Fruit fly (Drosophila melanogaster) whole organism, embryonic: ENCODE data around the gene ssp5.

Experiments used
- Aef1 ChIP-seq: fragments of 200-800 bp; sonication (Bioruptor generic); IDR thresholded peaks from 3 replicates; pipeline ENCODE4 v1.3.6; 2022; ENCODE audit warnings: missing biosample characterization, missing genetic modification characterization
- BEAF-32 ChIP-seq: fragments of 200-800 bp; sonication (Bioruptor generic); optimal IDR thresholded peaks from 3 replicates; lab custom pipeline; 2017; ENCODE audit warnings: missing biosample characterization, missing genetic modification characterization, mild to moderate bottlenecking, moderate library complexity, missing genetic modification reagents
- CG10267 ChIP-seq: fragments of 200-800 bp; sonication (Bioruptor generic); optimal IDR thresholded peaks from 2 replicates; lab custom pipeline; 2018; ENCODE audit warnings: missing biosample characterization, mild to moderate bottlenecking, missing genetic modification characterization, moderate library complexity
- CG10462 ChIP-seq: fragments of 200-800 bp; sonication (Bioruptor generic); optimal IDR thresholded peaks from 2 replicates; lab custom pipeline; 2016; ENCODE audit warnings: missing biosample characterization, missing genetic modification characterization
- CG10959 ChIP-seq: fragments of 200-800 bp; sonication (Bioruptor generic); IDR thresholded peaks from 2 replicates; pipeline ENCODE4 v1.3.6; 2022; ENCODE audit warnings: missing biosample characterization, missing genetic modification characterization
- CG11695 ChIP-seq: fragments of 200-800 bp; sonication (Bioruptor generic); IDR thresholded peaks from 3 replicates; pipeline ENCODE4 v1.3.6; 2022; ENCODE audit warnings: missing biosample characterization, missing genetic modification characterization
- CG15073 ChIP-seq: fragments of 200-800 bp; sonication (Bioruptor generic); optimal IDR thresholded peaks from 2 replicates; lab custom pipeline; 2016; ENCODE audit warnings: missing biosample characterization, missing genetic modification characterization
- CG30403 ChIP-seq: fragments of 200-800 bp; sonication (Bioruptor generic); optimal IDR thresholded peaks from 3 replicates; lab custom pipeline; 2016; ENCODE audit warnings: missing biosample characterization, missing genetic modification characterization
- CG32767 ChIP-seq: fragments of 200-800 bp; sonication (Bioruptor generic); IDR thresholded peaks from 2 replicates; pipeline ENCODE4 v1.3.6; 2022; ENCODE audit warnings: missing biosample characterization, missing genetic modification characterization
- CG3726 ChIP-seq: fragments of 200-800 bp; sonication (Bioruptor generic); IDR thresholded peaks from 3 replicates; pipeline ENCODE4, ENCODE4 v1.3.6; 2022; ENCODE audit warnings: missing biosample characterization, missing genetic modification characterization
- CG3847 ChIP-seq: fragments of 200-800 bp; sonication (Bioruptor generic); IDR thresholded peaks from 2 replicates; pipeline ENCODE4 v1.3.6; 2022; ENCODE audit warnings: missing biosample characterization, missing genetic modification characterization
- CG4282 ChIP-seq: fragments of 200-800 bp; sonication (Bioruptor generic); optimal IDR thresholded peaks from 2 replicates; lab custom pipeline; 2016; ENCODE audit warnings: missing biosample characterization, missing genetic modification characterization
- CG6791 ChIP-seq: fragments of 200-800 bp; sonication (Bioruptor generic); IDR thresholded peaks from 3 replicates; pipeline ENCODE4 v1.3.6; 2022; ENCODE audit warnings: missing biosample characterization, missing genetic modification characterization; ENCODE audit not compliant: partially characterized antibody
- CG7271 ChIP-seq: fragments of 200-800 bp; sonication (Bioruptor generic); optimal IDR thresholded peaks from 2 replicates; lab custom pipeline; 2018; ENCODE audit warnings: missing biosample characterization, mild to moderate bottlenecking, missing genetic modification characterization, moderate library complexity
- CG7372 ChIP-seq: fragments of 200-800 bp; sonication (Bioruptor generic); IDR thresholded peaks from 2 replicates; pipeline ENCODE4 v1.3.6; 2022; ENCODE audit warnings: missing biosample characterization, missing genetic modification characterization
- Doc2 ChIP-seq: fragments of 200-800 bp; sonication (Bioruptor generic); IDR thresholded peaks from 2 replicates; pipeline ENCODE4 v1.3.6; 2022; ENCODE audit warnings: missing biosample characterization, missing genetic modification characterization
- Dref ChIP-seq: fragments of 200-800 bp; sonication (Bioruptor generic); IDR thresholded peaks from 2 replicates; pipeline ENCODE4 v1.3.6; 2022; ENCODE audit warnings: missing biosample characterization, missing genetic modification characterization
- Ets65A ChIP-seq: fragments of 200-800 bp; sonication (Bioruptor generic); peaks from one replicate; lab custom pipeline; 2016; ENCODE audit warnings: missing biosample characterization, missing genetic modification characterization
- Fer3 ChIP-seq: fragments of 200-800 bp; sonication (Bioruptor generic); optimal IDR thresholded peaks from 2 replicates; lab custom pipeline; 2018; ENCODE audit warnings: missing biosample characterization, mild to moderate bottlenecking, missing genetic modification characterization, moderate library complexity
- GATAe ChIP-seq: fragments of 200-800 bp; sonication (Bioruptor generic); conservative IDR thresholded peaks from 2 replicates; pipeline ENCODE4 v1.3.6; 2022; ENCODE audit warnings: missing biosample characterization, missing genetic modification characterization
- Gug ChIP-seq: fragments of 200-800 bp; sonication (Bioruptor generic); IDR thresholded peaks from 4 replicates; pipeline ENCODE4 v1.3.6; 2022; ENCODE audit warnings: missing biosample characterization, missing genetic modification characterization
- H15 ChIP-seq: fragments of 200-800 bp; sonication (Bioruptor generic); IDR thresholded peaks from 3 replicates; pipeline ENCODE4 v1.3.6; 2022; ENCODE audit warnings: missing biosample characterization, missing genetic modification characterization
- H2.0 ChIP-seq: fragments of 200-800 bp; sonication (Bioruptor generic); IDR thresholded peaks from 2 replicates; pipeline ENCODE4 v1.3.6; 2022; ENCODE audit warnings: missing biosample characterization, missing genetic modification characterization
- Lhr ChIP-seq: fragments of 200-800 bp; sonication (Bioruptor generic); optimal IDR thresholded peaks from 3 replicates; lab custom pipeline; 2017; ENCODE audit warnings: mild to moderate bottlenecking, missing biosample characterization, missing genetic modification reagents, missing genetic modification characterization
- Oli ChIP-seq: fragments of 200-800 bp; sonication (Bioruptor generic); optimal IDR thresholded peaks from 2 replicates; lab custom pipeline; 2018; ENCODE audit warnings: missing biosample characterization, mild to moderate bottlenecking, missing genetic modification characterization, moderate library complexity
- Ravus ChIP-seq: fragments of 200-800 bp; sonication (Bioruptor generic); IDR thresholded peaks from 2 replicates; pipeline ENCODE4 v1.3.6; 2022; ENCODE audit warnings: missing biosample characterization, missing genetic modification characterization
- Sox100B ChIP-seq: fragments of 200-800 bp; sonication (Bioruptor generic); optimal IDR thresholded peaks from 3 replicates; lab custom pipeline; 2018; ENCODE audit warnings: missing biosample characterization, mild to moderate bottlenecking, missing genetic modification characterization
- Ssrp ChIP-seq: fragments of 200-800 bp; sonication (Bioruptor generic); optimal IDR thresholded peaks from 2 replicates; lab custom pipeline; 2018; ENCODE audit warnings: missing biosample characterization, mild to moderate bottlenecking, missing genetic modification characterization, moderate library complexity
- Trl ChIP-seq, 3 experiments: fragments of >200 bp in 2 of 3; fragments of 200-800 bp in 1 of 3; sonication (Bioruptor generic) in 1 of 3; optimal IDR thresholded peaks; 2 replicates in 1 of 3; 3 replicates in 2 of 3; lab custom pipeline; 2016 to 2017; ENCODE audit warnings: missing biosample characterization in 1 of 3, missing genetic modification characterization in 1 of 3
- al ChIP-seq: fragments of 200-800 bp; sonication (Bioruptor generic); IDR thresholded peaks from 2 replicates; pipeline ENCODE4 v1.3.6; 2022; ENCODE audit warnings: missing biosample characterization, missing genetic modification characterization
- az2 ChIP-seq: fragments of 200-800 bp; sonication (Bioruptor generic); optimal IDR thresholded peaks from 3 replicates; lab custom pipeline; 2016; ENCODE audit warnings: missing biosample characterization, missing genetic modification characterization
- bowl ChIP-seq: fragments of 200-800 bp; sonication (Bioruptor generic); IDR thresholded peaks from 2 replicates; pipeline ENCODE4 v1.3.6; 2022; ENCODE audit warnings: missing biosample characterization, missing genetic modification characterization
- caup ChIP-seq: fragments of 200-800 bp; sonication (Bioruptor generic); optimal IDR thresholded peaks from 3 replicates; lab custom pipeline; 2017; ENCODE audit warnings: missing biosample characterization, mild to moderate bottlenecking, missing genetic modification characterization, moderate library complexity; ENCODE audit not compliant: severe bottlenecking
- chif ChIP-seq, 2 experiments: fragments of 200-800 bp; sonication (Bioruptor generic); optimal IDR thresholded peaks; 3 replicates each; lab custom pipeline; 2016; ENCODE audit warnings: missing biosample characterization in 2 of 2, missing genetic modification characterization in 2 of 2
- corto ChIP-seq: fragments of 200-800 bp; sonication (Bioruptor generic); optimal IDR thresholded peaks from 2 replicates; lab custom pipeline; 2016; ENCODE audit warnings: missing biosample characterization, mild to moderate bottlenecking, missing genetic modification characterization, moderate library complexity
- dmrt99B ChIP-seq: fragments of 200-800 bp; sonication (Bioruptor generic); optimal IDR thresholded peaks from 2 replicates; lab custom pipeline; 2018; ENCODE audit warnings: missing biosample characterization, mild to moderate bottlenecking, missing genetic modification characterization, moderate library complexity
- fd3F ChIP-seq: fragments of 200-800 bp; sonication (Bioruptor generic); optimal IDR thresholded peaks from 2 replicates; lab custom pipeline; 2018; ENCODE audit warnings: missing biosample characterization, mild to moderate bottlenecking, missing genetic modification characterization, moderate library complexity
- insv ChIP-seq, 2 experiments: fragments of 200-800 bp; sonication (Bioruptor generic); optimal IDR thresholded peaks; 3 replicates each; lab custom pipeline; 2016 to 2018; ENCODE audit warnings: missing biosample characterization in 2 of 2, missing genetic modification characterization in 2 of 2
- jumu ChIP-seq: fragments of 200-800 bp; sonication (Bioruptor generic); optimal IDR thresholded peaks from 3 replicates; lab custom pipeline; 2016; ENCODE audit warnings: missing biosample characterization, missing genetic modification characterization
- kni ChIP-seq: fragments of 200-800 bp; sonication (Bioruptor generic); optimal IDR thresholded peaks from 3 replicates; lab custom pipeline; 2017; ENCODE audit warnings: mild to moderate bottlenecking, missing biosample characterization, missing genetic modification reagents, missing genetic modification characterization
- nom ChIP-seq: fragments of 200-800 bp; sonication (Bioruptor generic); optimal IDR thresholded peaks from 2 replicates; lab custom pipeline; 2017; ENCODE audit warnings: missing biosample characterization, missing genetic modification characterization, mild to moderate bottlenecking, moderate library complexity, missing genetic modification reagents
- oc ChIP-seq: fragments of 200-800 bp; sonication (Bioruptor generic); optimal IDR thresholded peaks from 2 replicates; lab custom pipeline; 2018; ENCODE audit warnings: missing biosample characterization, mild to moderate bottlenecking, missing genetic modification characterization, moderate library complexity
- org-1 ChIP-seq: fragments of 200-800 bp; sonication (Bioruptor generic); optimal IDR thresholded peaks from 2 replicates; lab custom pipeline; 2017; ENCODE audit warnings: missing biosample characterization, missing genetic modification characterization
- otp ChIP-seq: fragments of 200-800 bp; sonication (Bioruptor generic); IDR thresholded peaks from 3 replicates; pipeline ENCODE4, ENCODE4 v1.3.6; 2022; ENCODE audit warnings: missing biosample characterization, missing genetic modification characterization
- phol ChIP-seq: fragments of 200-800 bp; sonication (Bioruptor generic); optimal IDR thresholded peaks from 3 replicates; lab custom pipeline; 2018; ENCODE audit warnings: missing biosample characterization, mild to moderate bottlenecking, missing genetic modification characterization, moderate library complexity
- pum ChIP-seq: fragments of 200-800 bp; sonication (Bioruptor generic); optimal IDR thresholded peaks from 2 replicates; lab custom pipeline; 2016; ENCODE audit warnings: missing biosample characterization, missing genetic modification characterization
- sr ChIP-seq: fragments of 200-800 bp; sonication (Bioruptor generic); IDR thresholded peaks from 3 replicates; pipeline ENCODE4 v1.3.6; 2022; ENCODE audit warnings: missing biosample characterization, missing genetic modification characterization
- zfh2 ChIP-seq: fragments of 200-800 bp; sonication (Bioruptor generic); optimal IDR thresholded peaks from 2 replicates; lab custom pipeline; 2016; ENCODE audit warnings: missing biosample characterization, missing genetic modification characterization

Gene ssp5

dm6 chr3R:12032842-12033241 is at the start of gene ssp5:
TSS of gene ssp5 (plus strand) at chr3R:12033142.
- TF ChIP-seq CG7372 (GFP tag; lab: Robert Waterston, UW), result no peak
- no peak for TF ChIP-seq bowl
- TF ChIP-seq Aef1 (GFP tag; lab: Robert Waterston, UW), result no peak
- no peak for TF ChIP-seq CG4282 (GFP tag; lab: Kevin White, UChicago)
- TF ChIP-seq fd3F (GFP tag; lab: Kevin White, UChicago), result no peak
- no peak for TF ChIP-seq kni
- TF ChIP-seq Sox100B, result no peak
- TF ChIP-seq CG10267 (tag; lab: Kevin White, UChicago), result no peak
- TF ChIP-seq jumu (GFP tag; lab: Kevin White, UChicago), result no peak
- TF ChIP-seq chif (GFP tag; optimal IDR thresholded peaks at IDR 0.05; lab: Kevin White, UChicago), result no peak
- TF ChIP-seq CG10959, result no peak
- no peak for TF ChIP-seq H2.0 (GFP tag; lab: Robert Waterston, UW)
- no peak for TF ChIP-seq CG32767 (GFP tag; lab: Robert Waterston, UW)
- TF ChIP-seq CG11695, result no peak
- no peak for TF ChIP-seq org-1 (GFP tag; lab: Kevin White, UChicago)
- no peak for TF ChIP-seq CG3847 (GFP tag; lab: Robert Waterston, UW)
- no peak for TF ChIP-seq az2 (GFP tag; lab: Kevin White, UChicago)
- TF ChIP-seq Gug (GFP tag; lab: Robert Waterston, UW), result no peak
- TF ChIP-seq Fer3, result no peak

dm6 chr3R:11984441-11984840 is 48.5 kb upstream of the ssp5 start, which contains the start of gene CG3397:
TSS of gene CG3397 (minus strand) at chr3R:11984541.
- TF ChIP-seq corto (GFP tag; lab: Kevin White, UChicago) (no peak), Trl (optimal IDR thresholded peaks at IDR 0.05; lab: Kevin White, UChicago) (peak; percentile 18 to 56), Trl (GFP tag; optimal IDR thresholded peaks at IDR 0.05; lab: Kevin White, UChicago) (no peak)

dm6 chr3R:11984862-11985261 is 48.1 kb upstream of the ssp5 start:
- TF ChIP-seq CG15073, result no peak
- TF ChIP-seq Dref (GFP tag; lab: Robert Waterston, UW), result 0 out of 2 replicates have a peak, but pooled peaks have one; percentile 7
- TF ChIP-seq Doc2 (GFP tag; lab: Robert Waterston, UW), result no peak
- TF ChIP-seq caup, result no peak
- TF ChIP-seq zfh2 (GFP tag; lab: Kevin White, UChicago), result no peak
- no peak for TF ChIP-seq phol (tag; lab: Kevin White, UChicago)
- TF ChIP-seq CG10462 (GFP tag; lab: Kevin White, UChicago), result no peak
- no peak for TF ChIP-seq CG30403 (GFP tag; lab: Kevin White, UChicago)
- TF ChIP-seq Oli (tag; lab: Kevin White, UChicago), result no peak
- peak; percentile 38 for TF ChIP-seq nom (GFP tag; lab: Kevin White, UChicago)
- TF ChIP-seq GATAe, result no peak

- TF ChIP-seq oc (tag; lab: Kevin White, UChicago), result no peak
- no peak for TF ChIP-seq pum (GFP tag; lab: Kevin White, UChicago)
- no peak for TF ChIP-seq BEAF-32 (GFP tag; lab: Kevin White, UChicago)
- no peak for TF ChIP-seq CG6791 (GFP tag; lab: Robert Waterston, UW)
- TF ChIP-seq H15 (GFP tag; lab: Robert Waterston, UW), result 0 out of 3 replicates have a peak, but pooled peaks have one; percentile 19
- no peak for TF ChIP-seq otp
- TF ChIP-seq Lhr, result no peak
- no peak for TF ChIP-seq CG7271 (tag; lab: Kevin White, UChicago)
- TF ChIP-seq al (GFP tag; lab: Robert Waterston, UW), result no peak
- TF ChIP-seq dmrt99B, result no peak
- TF ChIP-seq Ravus, result no peak
- TF ChIP-seq sr (GFP tag; lab: Robert Waterston, UW), result 0 out of 3 replicates have a peak, but pooled peaks have one; percentile 27
- no peak for TF ChIP-seq phol (tag; lab: Kevin White, UChicago)
- no peak for TF ChIP-seq Ssrp (tag; lab: Kevin White, UChicago)
- TF ChIP-seq CG3726 (GFP tag; lab: Robert Waterston, UW), result no peak
- TF ChIP-seq Ets65A (GFP tag; lab: Kevin White, UChicago), result peak; percentile 65
- no peak for TF ChIP-seq insv (GFP tag; optimal IDR thresholded peaks at IDR 0.05; lab: Kevin White, UChicago)
These were observed 43.7 kb upstream of the ssp5 start for dm6 chr3R:11989206-11989605.
